Worm (Caenorhabditis elegans) whole organism, L3 larva: Measurements from ENCODE around the gene cyp-44A1.
"Not testable (repeated sequence)": the region's sequence is repeated elsewhere in the genome, so short reads cannot be mapped to it uniquely, and the experiment has no call there.

Experiments used
- ceh-9 ChIP-seq: sonication (generic microtip); optimal IDR thresholded peaks from 2 replicates; lab custom pipeline; 2018; ENCODE audit warnings: missing biosample characterization, missing genetic modification characterization
- elt-1 ChIP-seq: fragments of 150-350 bp; optimal IDR thresholded peaks from 2 replicates; lab custom pipeline; 2014; ENCODE audit warnings: missing biosample characterization, missing genetic modification characterization
- elt-2 ChIP-seq: sonication (generic microtip); optimal IDR thresholded peaks from 2 replicates; lab custom pipeline; 2016; ENCODE audit warnings: missing genetic modification reagents, mild to moderate bottlenecking, missing genetic modification characterization, missing compliant biosample characterization
- lin-15B ChIP-seq: fragments of 150-350 bp; optimal IDR thresholded peaks from 2 replicates; lab custom pipeline; 2014; ENCODE audit warnings: missing biosample characterization, missing genetic modification characterization
- nhr-237 ChIP-seq: fragments of 150-350 bp; optimal IDR thresholded peaks from 2 replicates; lab custom pipeline; 2014; ENCODE audit warnings: missing biosample characterization, missing genetic modification characterization
- nhr-67 ChIP-seq: fragments of 150-350 bp; optimal IDR thresholded peaks from 2 replicates; lab custom pipeline; 2014; ENCODE audit warnings: missing biosample characterization, missing genetic modification characterization
- nhr-76 ChIP-seq: fragments of 150-350 bp; sonication (generic microtip); optimal IDR thresholded peaks from 5 replicates; lab custom pipeline; 2014; ENCODE audit warnings: missing biosample characterization, missing genetic modification characterization
- pha-4 ChIP-seq: fragments of 150-350 bp; optimal IDR thresholded peaks from 2 replicates; lab custom pipeline; 2014; ENCODE audit warnings: missing biosample characterization, missing genetic modification reagents, missing genetic modification characterization
- pqm-1 ChIP-seq: fragments of 150-350 bp; optimal IDR thresholded peaks from 2 replicates; lab custom pipeline; 2017; ENCODE audit warnings: missing biosample characterization, missing genetic modification characterization, inconsistent platforms
- snpc-4 ChIP-seq: fragments of 150-350 bp; optimal IDR thresholded peaks from 2 replicates; lab custom pipeline; 2014; ENCODE audit warnings: missing biosample characterization, missing genetic modification characterization
- ztf-11 ChIP-seq: fragments of 150-350 bp; optimal IDR thresholded peaks from 2 replicates; lab custom pipeline; 2014; ENCODE audit warnings: missing biosample characterization, missing genetic modification characterization

ce11 chrII:5534939-5535338, 31.1 kb downstream of the cyp-44A1 start, which contains the start of gene hlh-25:
- TF ChIP-seq snpc-4; nhr-237 (tag; lab: Kevin White, UChicago); lin-15B (tag; lab: Kevin White, UChicago); elt-1 (tag; lab: Kevin White, UChicago); nhr-67 (tag; lab: Kevin White, UChicago); elt-2 (tag; lab: Kevin White, UChicago); pqm-1 (tag; lab: Kevin White, UChicago); nhr-76 (tag; lab: Kevin White, UChicago); ceh-9 (tag; lab: Kevin White, UChicago); ztf-11 (tag; lab: Kevin White, UChicago); pha-4 (tag; lab: Kevin White, UChicago): not testable (repeated sequence)
